Fruit fly (Drosophila melanogaster) whole organism, embryonic: ENCODE data around the gene CG6398.

ENCODE experiments used
- Awh ChIP-seq: fragments of 200-800 bp; sonication (Bioruptor generic); IDR thresholded peaks from 2 replicates; pipeline ENCODE4, ENCODE4 v1.3.6; 2022; ENCODE audit warnings: missing biosample characterization, missing genetic modification characterization
- Bteb2 ChIP-seq: fragments of 200-800 bp; sonication (Bioruptor generic); optimal IDR thresholded peaks from 2 replicates; lab custom pipeline; 2016; ENCODE audit warnings: missing biosample characterization, missing genetic modification characterization
- CG10366 ChIP-seq: fragments of 200-800 bp; sonication (Bioruptor generic); IDR thresholded peaks from 2 replicates; pipeline ENCODE4 v1.3.6; 2022; ENCODE audit warnings: missing biosample characterization, missing genetic modification characterization
- CG11504 ChIP-seq: fragments of 200-800 bp; sonication (Bioruptor generic); optimal IDR thresholded peaks from 3 replicates; lab custom pipeline; 2019; ENCODE audit warnings: missing biosample characterization, mild to moderate bottlenecking, missing genetic modification characterization, moderate library complexity
- CG11696 ChIP-seq: fragments of 200-800 bp; sonication (Bioruptor generic); IDR thresholded peaks from 2 replicates; pipeline ENCODE4 v1.3.6; 2022; ENCODE audit warnings: missing biosample characterization, missing genetic modification characterization
- CG12219 ChIP-seq: fragments of 200-800 bp; sonication (Bioruptor generic); optimal IDR thresholded peaks from 3 replicates; lab custom pipeline; 2018; ENCODE audit warnings: missing biosample characterization, mild to moderate bottlenecking, missing genetic modification characterization
- CG14667 ChIP-seq: fragments of 200-800 bp; sonication (Bioruptor generic); IDR thresholded peaks from 2 replicates; pipeline ENCODE4 v1.3.6; 2022; ENCODE audit warnings: missing biosample characterization, missing genetic modification characterization
- CG15514 ChIP-seq: fragments of 200-800 bp; sonication (Bioruptor generic); optimal IDR thresholded peaks from 3 replicates; lab custom pipeline; 2017; ENCODE audit warnings: missing biosample characterization, missing genetic modification characterization, mild to moderate bottlenecking, moderate library complexity, missing genetic modification reagents
- CG1602 ChIP-seq: fragments of 200-800 bp; sonication (Bioruptor generic); optimal IDR thresholded peaks from 3 replicates; lab custom pipeline; 2016; ENCODE audit warnings: missing biosample characterization, missing genetic modification characterization
- CG16863 ChIP-seq: fragments of 200-800 bp; sonication (Bioruptor generic); optimal IDR thresholded peaks from 3 replicates; lab custom pipeline; 2016; ENCODE audit warnings: missing biosample characterization, missing genetic modification characterization
- CG18619 ChIP-seq: fragments of 200-800 bp; sonication (Bioruptor generic); optimal IDR thresholded peaks from 3 replicates; lab custom pipeline; 2017; ENCODE audit warnings: missing biosample characterization, mild to moderate bottlenecking, missing genetic modification characterization
- CG2199 ChIP-seq: fragments of 200-800 bp; sonication (Bioruptor generic); IDR thresholded peaks from 3 replicates; pipeline ENCODE4 v1.3.6; 2022; ENCODE audit warnings: missing biosample characterization, missing genetic modification characterization
- CG32767 ChIP-seq: fragments of 200-800 bp; sonication (Bioruptor generic); IDR thresholded peaks from 2 replicates; pipeline ENCODE4 v1.3.6; 2022; ENCODE audit warnings: missing biosample characterization, missing genetic modification characterization
- CG33213 ChIP-seq: fragments of 200-800 bp; sonication (Bioruptor generic); optimal IDR thresholded peaks from 3 replicates; lab custom pipeline; 2016; ENCODE audit warnings: missing biosample characterization, missing genetic modification characterization
- CG42726 ChIP-seq: fragments of 200-800 bp; sonication (Bioruptor generic); IDR thresholded peaks from 2 replicates; pipeline ENCODE4 v1.3.6; 2022; ENCODE audit warnings: missing biosample characterization, missing genetic modification characterization; ENCODE audit not compliant: partially characterized antibody
- CG4730 ChIP-seq: fragments of 200-800 bp; sonication (Bioruptor generic); IDR thresholded peaks from 2 replicates; pipeline ENCODE4 v1.3.6; 2022; ENCODE audit warnings: missing biosample characterization, missing genetic modification characterization
- CG4854 ChIP-seq: fragments of 200-800 bp; sonication (Bioruptor generic); optimal IDR thresholded peaks from 2 replicates; lab custom pipeline; 2016; ENCODE audit warnings: missing biosample characterization, missing genetic modification characterization, inconsistent platforms
- CG5180 ChIP-seq: fragments of 200-800 bp; sonication (Bioruptor generic); optimal IDR thresholded peaks from 3 replicates; lab custom pipeline; 2017; ENCODE audit warnings: missing biosample characterization, missing genetic modification characterization, mild to moderate bottlenecking, moderate library complexity, missing genetic modification reagents
- CG7271 ChIP-seq: fragments of 200-800 bp; sonication (Bioruptor generic); optimal IDR thresholded peaks from 2 replicates; lab custom pipeline; 2018; ENCODE audit warnings: missing biosample characterization, mild to moderate bottlenecking, missing genetic modification characterization, moderate library complexity
- CG8765 ChIP-seq: fragments of 200-800 bp; sonication (Bioruptor generic); IDR thresholded peaks from 2 replicates; pipeline ENCODE4 v1.3.6; 2022; ENCODE audit warnings: missing biosample characterization, missing genetic modification characterization
- CG8924 ChIP-seq: fragments of 200-800 bp; optimal IDR thresholded peaks from 3 replicates; lab custom pipeline; 2019; ENCODE audit warnings: missing biosample characterization, mild to moderate bottlenecking, missing genetic modification characterization, moderate library complexity
- CG9437 ChIP-seq: fragments of 200-800 bp; sonication (Bioruptor generic); optimal IDR thresholded peaks from 2 replicates; lab custom pipeline; 2018; ENCODE audit warnings: missing biosample characterization, mild to moderate bottlenecking, missing genetic modification characterization
- Dad ChIP-seq: fragments of 200-800 bp; sonication (Bioruptor generic); optimal IDR thresholded peaks from 3 replicates; lab custom pipeline; 2016; ENCODE audit warnings: missing biosample characterization, missing genetic modification characterization
- Deaf1 ChIP-seq: fragments of 200-800 bp; optimal IDR thresholded peaks from 3 replicates; lab custom pipeline; 2019; ENCODE audit warnings: missing biosample characterization, mild to moderate bottlenecking, missing genetic modification characterization, moderate library complexity
- Drgx ChIP-seq: fragments of 200-800 bp; sonication (Bioruptor generic); IDR thresholded peaks from 2 replicates; pipeline ENCODE4 v1.3.6; 2022; ENCODE audit warnings: missing biosample characterization, missing genetic modification characterization
- Fer1 ChIP-seq: fragments of 200-800 bp; sonication (Bioruptor generic); optimal IDR thresholded peaks from 2 replicates; lab custom pipeline; 2017; ENCODE audit warnings: missing biosample characterization, mild to moderate bottlenecking, missing genetic modification characterization
- Fer3 ChIP-seq: fragments of 200-800 bp; sonication (Bioruptor generic); optimal IDR thresholded peaks from 2 replicates; lab custom pipeline; 2018; ENCODE audit warnings: missing biosample characterization, mild to moderate bottlenecking, missing genetic modification characterization, moderate library complexity
- Mes4 ChIP-seq: fragments of 200-800 bp; sonication (Bioruptor generic); optimal IDR thresholded peaks from 2 replicates; lab custom pipeline; 2016; ENCODE audit warnings: missing biosample characterization, missing genetic modification characterization
- Nf-YB ChIP-seq: fragments of 200-800 bp; sonication (Bioruptor generic); optimal IDR thresholded peaks from 3 replicates; lab custom pipeline; 2019; ENCODE audit warnings: missing biosample characterization, mild to moderate bottlenecking, missing genetic modification characterization, moderate library complexity
- Nf-YC ChIP-seq: fragments of 200-800 bp; optimal IDR thresholded peaks from 3 replicates; lab custom pipeline; 2019; ENCODE audit warnings: missing biosample characterization, mild to moderate bottlenecking, missing genetic modification characterization, moderate library complexity
- NfI ChIP-seq: fragments of 200-800 bp; sonication (Bioruptor generic); optimal IDR thresholded peaks from 3 replicates; lab custom pipeline; 2018; ENCODE audit warnings: missing biosample characterization, mild to moderate bottlenecking, missing genetic modification characterization, moderate library complexity
- Ptx1 ChIP-seq: fragments of 200-800 bp; sonication (Bioruptor generic); IDR thresholded peaks from 2 replicates; pipeline ENCODE4 v1.3.6; 2022; ENCODE audit warnings: missing biosample characterization, missing genetic modification characterization
- Six4 ChIP-seq: fragments of 200-800 bp; sonication (Bioruptor generic); optimal IDR thresholded peaks from 2 replicates; lab custom pipeline; 2016; ENCODE audit warnings: missing biosample characterization, missing genetic modification characterization
- Sry-β ChIP-seq: fragments of 200-800 bp; sonication (Bioruptor generic); optimal IDR thresholded peaks from 2 replicates; lab custom pipeline; 2018; ENCODE audit warnings: missing biosample characterization, mild to moderate bottlenecking, missing genetic modification characterization, moderate library complexity
- Taf1 ChIP-seq: fragments of 200-800 bp; sonication (Bioruptor generic); IDR thresholded peaks from 2 replicates; pipeline ENCODE4 v1.3.6; 2022; ENCODE audit warnings: missing biosample characterization, missing genetic modification characterization
- Trl ChIP-seq, 3 experiments: fragments of >200 bp in 2 of 3; fragments of 200-800 bp in 1 of 3; sonication (Bioruptor generic) in 1 of 3; optimal IDR thresholded peaks; 2 replicates in 1 of 3; 3 replicates in 2 of 3; lab custom pipeline; 2016 to 2017; ENCODE audit warnings: missing biosample characterization in 1 of 3, missing genetic modification characterization in 1 of 3
- amos ChIP-seq: fragments of 200-800 bp; sonication (Bioruptor generic); IDR thresholded peaks from 2 replicates; pipeline ENCODE4 v1.3.6; 2022; ENCODE audit warnings: missing biosample characterization, missing genetic modification characterization; ENCODE audit not compliant: partially characterized antibody
- az2 ChIP-seq: fragments of 200-800 bp; sonication (Bioruptor generic); optimal IDR thresholded peaks from 3 replicates; lab custom pipeline; 2016; ENCODE audit warnings: missing biosample characterization, missing genetic modification characterization
- chinmo ChIP-seq: fragments of 200-800 bp; sonication (Bioruptor generic); IDR thresholded peaks from 4 replicates; pipeline ENCODE4 v1.3.6; 2022; ENCODE audit warnings: missing biosample characterization, missing genetic modification characterization; ENCODE audit not compliant: partially characterized antibody
- ewg ChIP-seq: fragments of 200-800 bp; sonication (Bioruptor generic); optimal IDR thresholded peaks from 3 replicates; lab custom pipeline; 2017; ENCODE audit warnings: mild to moderate bottlenecking, missing biosample characterization, missing genetic modification reagents, missing genetic modification characterization
- fd3F ChIP-seq: fragments of 200-800 bp; sonication (Bioruptor generic); optimal IDR thresholded peaks from 2 replicates; lab custom pipeline; 2018; ENCODE audit warnings: missing biosample characterization, mild to moderate bottlenecking, missing genetic modification characterization, moderate library complexity
- fru ChIP-seq: fragments of >200 bp; optimal IDR thresholded peaks from 2 replicates; lab custom pipeline; 2017
- gsb-n ChIP-seq: fragments of 200-800 bp; sonication (Bioruptor generic); optimal IDR thresholded peaks from 3 replicates; lab custom pipeline; 2018; ENCODE audit warnings: missing biosample characterization, mild to moderate bottlenecking, missing genetic modification characterization
- hkb ChIP-seq, 2 experiments: fragments of 200-800 bp in 1 of 2; fragments of >200 bp in 1 of 2; sonication (Bioruptor generic) in 1 of 2; IDR thresholded peaks in 1 of 2; optimal IDR thresholded peaks in 1 of 2; 2 replicates each; pipeline versions ENCODE4 v1.3.6 to Lab custom; 2017 to 2022; ENCODE audit warnings: missing biosample characterization in 1 of 2, missing genetic modification characterization in 1 of 2
- mam ChIP-seq: fragments of 200-800 bp; sonication (Bioruptor generic); optimal IDR thresholded peaks from 3 replicates; lab custom pipeline; 2016; ENCODE audit warnings: missing biosample characterization, missing genetic modification characterization
- nau ChIP-seq: fragments of 200-800 bp; sonication (Bioruptor generic); optimal IDR thresholded peaks from 3 replicates; lab custom pipeline; 2017; ENCODE audit warnings: missing biosample characterization, mild to moderate bottlenecking, missing genetic modification characterization, missing genetic modification reagents
- shn ChIP-seq: fragments of 200-800 bp; sonication (Bioruptor generic); optimal IDR thresholded peaks from 3 replicates; lab custom pipeline; 2016; ENCODE audit warnings: missing biosample characterization, missing genetic modification characterization
- trh ChIP-seq: fragments of 200-800 bp; sonication (Bioruptor generic); optimal IDR thresholded peaks from 2 replicates; lab custom pipeline; 2016; ENCODE audit warnings: missing biosample characterization, missing genetic modification characterization
- zen ChIP-seq: fragments of 200-800 bp; sonication (Bioruptor generic); optimal IDR thresholded peaks from 3 replicates; lab custom pipeline; 2018; ENCODE audit warnings: missing biosample characterization, mild to moderate bottlenecking, missing genetic modification characterization, moderate library complexity
- zen2 ChIP-seq: fragments of 200-800 bp; sonication (Bioruptor generic); IDR thresholded peaks from 3 replicates; pipeline ENCODE4 v1.3.6; 2022; ENCODE audit warnings: missing biosample characterization, missing genetic modification characterization; ENCODE audit not compliant: partially characterized antibody

Gene CG6398

DNA sequence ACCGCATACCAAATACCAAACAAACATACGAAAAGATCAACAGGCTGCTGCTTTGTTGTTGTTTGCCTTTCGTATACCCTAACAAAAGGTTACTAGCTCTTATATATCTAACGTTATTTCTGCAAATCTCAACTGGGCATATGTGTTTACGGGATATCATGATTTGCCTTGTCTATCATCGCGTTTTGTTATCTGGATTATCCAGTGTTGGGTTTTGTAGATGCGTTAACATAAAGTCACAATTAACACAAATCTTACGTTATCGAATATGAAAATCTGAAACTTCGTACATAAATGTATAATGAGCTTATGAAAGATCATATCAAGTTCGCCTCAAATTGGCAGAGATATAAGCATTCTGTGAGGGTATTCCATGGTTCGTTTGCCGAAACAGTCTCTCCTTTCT is 414 bp upstream of the CG6398 start (continued):
- TF ChIP-seq CG11696 (GFP tag; lab: Robert Waterston, UW) (no peak), fru (lab: Kevin White, UChicago) (no peak), CG15514 (GFP tag; lab: Kevin White, UChicago) (no peak), trh (GFP tag; lab: Kevin White, UChicago) (no peak), CG33213 (no peak), CG12219 (no peak), CG11504 (peak; percentile 23), Drgx (GFP tag; lab: Robert Waterston, UW) (no peak), CG8765 (no peak), CG18619 (GFP tag; lab: Kevin White, UChicago) (no peak), Taf1 (GFP tag; lab: Robert Waterston, UW) (no peak), CG9437 (GFP tag; lab: Kevin White, UChicago) (no peak), gsb-n (tag; lab: Kevin White, UChicago) (peak; percentile 6), CG1602 (no peak), Bteb2 (GFP tag; lab: Kevin White, UChicago) (no peak), hkb (optimal IDR thresholded peaks at IDR 0.05; lab: Kevin White, UChicago) (no peak), hkb (GFP tag; IDR thresholded peaks at IDR 0.05; lab: Robert Waterston, UW) (no peak), CG2199 (GFP tag; lab: Robert Waterston, UW) (0 out of 3 replicates have a peak, but pooled peaks have one; percentile 8), CG16863 (GFP tag; lab: Kevin White, UChicago) (peak; percentile 12), Mes4 (peak; percentile 18), CG10366 (GFP tag; lab: Robert Waterston, UW) (no peak), mam (GFP tag; lab: Kevin White, UChicago) (no peak), CG32767 (GFP tag; lab: Robert Waterston, UW) (no peak), zen (tag; lab: Kevin White, UChicago) (peak; percentile 10), NfI (GFP tag; lab: Kevin White, UChicago) (no peak), CG8924 (tag; lab: Kevin White, UChicago) (no peak), Dad (no peak), Six4 (no peak), Deaf1 (tag; lab: Kevin White, UChicago) (no peak), zen2 (GFP tag; lab: Robert Waterston, UW) (no peak), shn (peak; percentile 0), CG7271 (tag; lab: Kevin White, UChicago) (no peak), Sry-β (GFP tag; lab: Kevin White, UChicago) (no peak), fd3F (no peak), CG42726 (GFP tag; lab: Robert Waterston, UW) (no peak), Fer1 (GFP tag; lab: Kevin White, UChicago) (no peak), Ptx1 (GFP tag; lab: Robert Waterston, UW) (no peak), Nf-YC (tag; lab: Kevin White, UChicago) (no peak), nau (GFP tag; lab: Kevin White, UChicago) (no peak), az2 (GFP tag; lab: Kevin White, UChicago) (no peak), amos (GFP tag; lab: Robert Waterston, UW) (no peak), ewg (no peak), CG4730 (no peak), chinmo (GFP tag; lab: Robert Waterston, UW) (no peak), CG14667 (GFP tag; lab: Robert Waterston, UW) (no peak), Awh (GFP tag; lab: Robert Waterston, UW) (no peak), Fer3 (no peak), CG5180 (no peak), Trl (optimal IDR thresholded peaks at IDR 0.05; lab: Kevin White, UChicago) (no peak), Trl (GFP tag; optimal IDR thresholded peaks at IDR 0.05; lab: Kevin White, UChicago) (no peak), Nf-YB (GFP tag; lab: Kevin White, UChicago) (no peak), CG4854 (GFP tag; lab: Kevin White, UChicago) (no peak)
